Worm (Caenorhabditis elegans): ENCODE measurements around the gene F48E8.8.

ce11 chrIII:5442711-5443253 lies 6.8 kb downstream of the F48E8.8 start, which contains the start of the genes T24G10.2 and disl-2:
- peak; percentile 16 for TF ChIP-seq W03F9.2 (tag; optimal IDR thresholded peaks at IDR 0.05)
- no peak for TF ChIP-seq him-1 (tag; optimal IDR thresholded peaks at IDR 0.05)
- TF ChIP-seq dao-5 (tag; optimal IDR thresholded peaks at IDR 0.05): no peak

Measured in whole organism, L4/young adult.